Fruit fly (Drosophila melanogaster) whole organism: ENCODE measurements around the gene Cht11.

Source experiments
- CG8478 ChIP-seq: fragments of >200 bp; optimal IDR thresholded peaks from 2 replicates; lab custom pipeline; 2018; ENCODE audit warnings: inconsistent platforms
- Dll ChIP-seq: fragments of >200 bp; optimal IDR thresholded peaks from 2 replicates; lab custom pipeline; 2017
- EcR ChIP-seq, 2 experiments: fragments of >200 bp; optimal IDR thresholded peaks; 2 replicates each; lab custom pipeline; 2017; ENCODE audit warnings: missing biosample characterization in 2 of 2, missing genetic modification characterization in 2 of 2, missing genetic modification reagents in 2 of 2
- pan ChIP-seq: fragments of >200 bp; optimal IDR thresholded peaks from 2 replicates; lab custom pipeline; 2017
- psq ChIP-seq: fragments of >200 bp; optimal IDR thresholded peaks from 2 replicates; lab custom pipeline; 2017
- usp ChIP-seq: fragments of >200 bp; optimal IDR thresholded peaks from 2 replicates; lab custom pipeline; 2017; ENCODE audit warnings: missing biosample characterization, missing genetic modification characterization, mixed read lengths

Cht11 gene

dm6 chrX:6813678-6814077 lies 35.6 kb downstream of the Cht11 start, which contains the start of gene iav:
Gene iav, plus strand, starts transcription at chrX:6813978.
- no peak for TF ChIP-seq psq (lab: Kevin White, UChicago)
- no peak for TF ChIP-seq Dll (lab: Kevin White, UChicago)
- TF ChIP-seq pan: no peak
- TF ChIP-seq usp (GFP tag; lab: Kevin White, UChicago): no peak
- TF ChIP-seq CG8478 (lab: Kevin White, UChicago): no peak
- TF ChIP-seq EcR (GFP tag; optimal IDR thresholded peaks at IDR 0.05; lab: Kevin White, UChicago): no peak

dm6 chrX:6805404-6805803 lies 43.9 kb downstream of the Cht11 start:
- no peak for TF ChIP-seq CG8478 (lab: Kevin White, UChicago)
- no peak for TF ChIP-seq pan
- TF ChIP-seq Dll (lab: Kevin White, UChicago): no peak
- no peak for TF ChIP-seq usp (GFP tag; lab: Kevin White, UChicago)
- no peak for TF ChIP-seq psq (lab: Kevin White, UChicago)
- no peak for TF ChIP-seq EcR (GFP tag; optimal IDR thresholded peaks at IDR 0.05; lab: Kevin White, UChicago)

DNA sequence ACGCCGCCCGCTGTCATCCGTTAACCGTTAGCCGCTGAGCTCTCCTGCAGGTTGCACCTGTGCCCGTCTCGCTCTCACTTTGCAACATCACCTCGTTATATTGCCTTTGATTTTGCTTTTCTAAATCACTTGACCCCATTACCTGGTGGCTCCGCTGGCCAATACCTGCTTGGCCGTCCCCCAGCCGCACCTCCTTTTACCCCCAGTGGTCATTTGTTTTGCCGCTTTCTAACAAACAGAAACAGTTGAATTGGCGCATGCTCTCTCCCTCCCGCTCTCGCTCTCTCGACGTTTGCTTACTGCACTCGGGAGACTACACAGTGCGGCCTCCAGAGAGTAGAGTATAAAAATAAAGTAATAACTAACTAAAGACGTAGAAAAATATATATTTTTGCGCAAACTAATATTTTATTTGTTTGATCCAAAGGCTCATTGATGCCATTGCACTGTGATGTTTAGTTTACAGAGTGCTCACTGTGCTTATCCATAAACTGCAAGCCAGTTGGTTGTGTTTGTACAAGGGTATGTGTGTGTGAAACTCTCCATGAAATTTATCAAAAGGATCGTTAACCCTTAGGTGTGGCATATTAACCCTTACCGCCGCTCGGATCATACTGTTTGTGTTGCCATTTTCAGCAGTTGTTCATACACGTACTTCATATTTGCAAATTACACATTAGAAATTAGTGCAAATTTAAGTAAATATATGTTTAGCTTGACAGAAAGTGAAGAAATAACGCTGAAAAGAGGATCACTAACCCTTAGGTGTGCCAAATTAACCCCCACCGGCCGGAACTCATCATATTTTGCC lies 44.6 kb downstream of the Cht11 start:
- TF ChIP-seq Dll (lab: Kevin White, UChicago): peak; percentile 81
- TF ChIP-seq CG8478 (lab: Kevin White, UChicago): no peak

DNA sequence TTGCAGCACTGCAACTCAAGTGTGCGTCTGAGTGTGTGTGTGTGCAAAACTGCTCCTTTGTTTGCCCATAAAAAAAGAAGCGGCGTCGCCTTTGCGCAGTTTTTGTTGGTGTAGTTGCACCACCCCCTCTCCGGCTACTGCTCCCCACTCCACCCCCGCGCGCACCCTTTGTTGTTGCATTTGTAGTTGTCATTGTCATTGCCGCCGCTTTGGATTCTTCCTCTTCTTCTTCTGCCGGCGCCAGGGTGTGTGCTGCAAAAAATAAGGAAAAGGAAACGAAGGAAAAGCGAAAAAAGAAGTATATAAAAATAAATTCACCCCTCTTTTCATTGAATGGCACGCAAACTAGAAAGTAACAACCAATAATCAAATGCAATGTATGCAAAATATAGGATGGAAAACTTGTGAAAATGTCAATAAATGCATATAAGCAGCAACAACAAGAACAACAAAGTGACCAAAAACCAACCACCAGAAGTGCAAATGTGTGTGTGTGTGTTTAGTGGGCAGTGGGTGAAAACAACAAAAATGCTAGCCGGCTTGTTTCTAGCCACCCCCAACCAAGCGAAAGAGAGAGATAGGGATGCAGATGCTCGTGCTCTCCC lies 45.3 kb downstream of the Cht11 start:
- no peak for TF ChIP-seq CG8478 (lab: Kevin White, UChicago)
- no peak for TF ChIP-seq EcR (GFP tag; optimal IDR thresholded peaks at IDR 0.05; lab: Kevin White, UChicago)
- TF ChIP-seq pan: no peak
- TF ChIP-seq Dll (lab: Kevin White, UChicago): no peak
- no peak for TF ChIP-seq psq (lab: Kevin White, UChicago)
- no peak for TF ChIP-seq usp (GFP tag; lab: Kevin White, UChicago)

- TF ChIP-seq CG8478 (lab: Kevin White, UChicago): no peak
- no peak for TF ChIP-seq pan
Observed at dm6 chrX:6803312-6803794, 46.0 kb downstream of the Cht11 start, which contains the start of the genes C3G and pod1. Gene C3G, minus strand, starts transcription at chrX:6803593. Gene pod1, plus strand, starts transcription at chrX:6803684.

- TF ChIP-seq pan (no peak), Dll (lab: Kevin White, UChicago) (no peak), psq (lab: Kevin White, UChicago) (no peak), usp (GFP tag; lab: Kevin White, UChicago) (no peak), CG8478 (lab: Kevin White, UChicago) (no peak), EcR (GFP tag; optimal IDR thresholded peaks at IDR 0.05; lab: Kevin White, UChicago) (no peak)
Observed at dm6 chrX:6802376-6803080, 46.8 kb downstream of the Cht11 start.

DNA sequence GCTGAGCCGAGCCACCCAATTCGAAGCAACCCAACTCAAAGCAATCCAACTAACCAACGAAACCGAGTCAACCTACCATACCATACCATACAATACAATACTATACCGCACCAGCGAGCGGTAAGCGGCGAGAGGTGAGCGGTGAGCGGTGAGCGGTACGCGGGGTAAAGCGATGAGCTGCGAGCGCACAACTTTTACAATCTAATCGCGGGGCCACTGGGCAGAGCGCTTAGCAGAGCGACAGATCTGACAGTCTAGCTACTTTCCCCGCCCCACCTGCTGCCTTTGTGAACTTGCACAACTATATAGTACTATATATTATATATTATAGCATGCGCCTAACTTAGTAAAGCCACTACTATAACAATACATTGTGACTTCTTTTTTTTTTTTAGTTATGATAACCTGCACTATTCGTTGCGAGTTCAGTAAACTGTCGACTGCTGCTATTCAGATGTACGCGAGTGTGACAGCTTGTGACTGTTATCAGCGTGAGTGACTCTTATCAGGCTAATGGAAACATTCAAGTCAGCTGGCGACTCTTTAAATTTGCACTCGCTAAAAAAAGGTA lies 48.5 kb downstream of the Cht11 start:
- TF ChIP-seq pan (no peak), Dll (lab: Kevin White, UChicago) (no peak), EcR (GFP tag; optimal IDR thresholded peaks at IDR 0.05; lab: Kevin White, UChicago) (no peak)

- no peak for TF ChIP-seq CG8478 (lab: Kevin White, UChicago)
- TF ChIP-seq usp (GFP tag; lab: Kevin White, UChicago): no peak
- TF ChIP-seq psq (lab: Kevin White, UChicago): no peak
- TF ChIP-seq pan: no peak
- no peak for TF ChIP-seq Dll (lab: Kevin White, UChicago)
- no peak for TF ChIP-seq EcR (GFP tag; optimal IDR thresholded peaks at IDR 0.05; lab: Kevin White, UChicago)
Observed at dm6 chrX:6799261-6800022, 49.9 kb downstream of the Cht11 start.
